Worm (Caenorhabditis elegans) whole organism, midembryonic: ENCODE data around the gene abu-14.

Source experiments
- cog-1 ChIP-seq: sonication (generic microtip); optimal IDR thresholded peaks from 2 replicates; lab custom pipeline; 2016; ENCODE audit warnings: missing genetic modification characterization, missing compliant biosample characterization
- ztf-29 ChIP-seq: fragments of 200-800 bp; sonication (Bioruptor generic); IDR thresholded peaks from 2 replicates; pipeline ENCODE4 v1.3.6; 2022; ENCODE audit warnings: missing genetic modification reagents, missing genetic modification characterization, missing compliant biosample characterization

ce11 chrII:9262845-9263402 is 35.9 kb upstream of the abu-14 start:
- TF ChIP-seq cog-1 (tag; lab: Kevin White, UChicago) (no peak), ztf-29 (GFP tag; lab: Robert Waterston, UW) (no peak)
